Worm (Caenorhabditis elegans): ENCODE measurements around the gene ZK899.3.
A peak's percentile ranks its signal among the peaks of the same experiment; 100 is the strongest.

ZK899.3 gene

DNA sequence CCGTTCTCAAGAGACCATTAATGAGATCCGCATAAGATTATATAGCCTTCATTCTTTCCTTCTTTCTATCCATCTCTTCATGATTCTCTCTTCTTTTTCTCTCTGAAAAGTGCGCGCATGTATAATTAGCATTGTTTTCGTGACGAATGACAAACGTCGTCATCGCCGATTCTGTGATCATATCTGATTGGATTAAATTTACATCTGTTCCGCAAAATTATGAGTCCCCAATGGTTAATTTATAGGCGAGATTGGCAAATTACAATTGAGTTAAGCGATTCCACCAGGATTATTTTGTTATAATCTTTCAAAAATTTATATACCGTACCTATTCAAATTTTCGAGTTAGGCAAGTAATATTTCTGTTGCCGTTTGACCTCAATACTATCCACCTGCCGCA lies 51.3 kb downstream of the ZK899.3 start:
- no peak for TF ChIP-seq madf-2 (tag; optimal IDR thresholded peaks at IDR 0.05)
- TF ChIP-seq unc-42 (tag; optimal IDR thresholded peaks at IDR 0.05), result peak; percentile 57
- TF ChIP-seq ceh-14 (tag; optimal IDR thresholded peaks at IDR 0.05), result no peak

Data from whole organism, late embryonic.